Worm (Caenorhabditis elegans) whole organism, midembryonic: ENCODE measurements around the gene C17H11.6.

Experiments used
- T22C8.4 ChIP-seq: fragments of 200-800 bp; sonication (Bioruptor generic); IDR thresholded peaks from 2 replicates; pipeline ENCODE4 v1.3.6; 2022; ENCODE audit warnings: missing genetic modification characterization, missing compliant biosample characterization
- cog-1 ChIP-seq: sonication (generic microtip); optimal IDR thresholded peaks from 2 replicates; lab custom pipeline; 2016; ENCODE audit warnings: missing genetic modification characterization, missing compliant biosample characterization
- flt-1 ChIP-seq: fragments of 200-800 bp; sonication (Bioruptor generic); IDR thresholded peaks from 2 replicates; pipeline ENCODE4 v1.3.6; 2022; ENCODE audit warnings: missing genetic modification characterization, missing compliant biosample characterization
- klf-2 ChIP-seq: fragments of 200-800 bp; sonication (Bioruptor generic); conservative IDR thresholded peaks from 2 replicates; pipeline ENCODE4 v1.3.6; 2022; ENCODE audit warnings: missing genetic modification reagents, missing genetic modification characterization, missing compliant biosample characterization
- med-1 ChIP-seq: sonication (generic microtip); optimal IDR thresholded peaks from 2 replicates; lab custom pipeline; 2017; ENCODE audit warnings: missing genetic modification characterization, mild to moderate bottlenecking, missing compliant biosample characterization, antibody characterized with exemption, missing genetic modification reagents; ENCODE audit not compliant: insufficient read depth
- ref-1 ChIP-seq: fragments of 200-800 bp; sonication (Bioruptor generic); conservative IDR thresholded peaks from 2 replicates; pipeline ENCODE4 v1.3.6; 2022; ENCODE audit warnings: missing genetic modification reagents, missing genetic modification characterization, missing compliant biosample characterization
- tab-1 ChIP-seq: fragments of 200-800 bp; sonication (Bioruptor generic); IDR thresholded peaks from 2 replicates; pipeline ENCODE4 v1.3.6; 2022; ENCODE audit warnings: missing genetic modification characterization, missing compliant biosample characterization
- ztf-23 ChIP-seq: fragments of 200-800 bp; sonication (Bioruptor generic); IDR thresholded peaks from 2 replicates; pipeline ENCODE4 v1.3.6; 2022; ENCODE audit warnings: missing genetic modification reagents, missing genetic modification characterization, missing compliant biosample characterization
- ztf-29 ChIP-seq: fragments of 200-800 bp; sonication (Bioruptor generic); IDR thresholded peaks from 2 replicates; pipeline ENCODE4 v1.3.6; 2022; ENCODE audit warnings: missing genetic modification reagents, missing genetic modification characterization, missing compliant biosample characterization

The C17H11.6 gene

DNA sequence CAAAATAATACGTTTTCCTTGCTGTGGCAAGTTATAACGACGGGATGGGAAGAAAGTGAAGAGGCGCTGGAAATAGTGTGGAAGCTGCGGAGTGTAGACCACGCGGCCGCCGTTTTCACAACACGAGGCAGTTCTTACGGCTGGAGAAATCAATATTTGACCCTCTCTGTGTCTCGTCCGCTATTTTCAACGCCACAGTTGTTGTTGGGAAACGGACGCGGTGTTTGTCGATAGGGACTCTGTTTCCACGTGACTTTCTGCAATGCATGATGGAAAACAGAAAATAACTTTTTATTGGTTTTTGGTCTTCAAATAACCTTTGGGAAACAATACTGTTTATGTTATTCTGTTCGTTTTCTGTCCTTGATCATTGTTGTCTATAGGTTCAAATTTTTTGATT, 28.3 kb upstream of the C17H11.6 start, which contains the start of gene K02A6.3:
K02A6.3 (minus strand) TSS at position 74 of the 400 bp plus-strand sequence.
- TF ChIP-seq T22C8.4 (GFP tag; lab: Robert Waterston, UW) (peak; percentile 83), klf-2 (no peak), tab-1 (GFP tag; lab: Robert Waterston, UW) (no peak), ztf-23 (GFP tag; lab: Robert Waterston, UW) (no peak), cog-1 (tag; lab: Kevin White, UChicago) (peak; percentile 50), flt-1 (0 out of 2 replicates have a peak, but pooled peaks have one; percentile 36)

DNA sequence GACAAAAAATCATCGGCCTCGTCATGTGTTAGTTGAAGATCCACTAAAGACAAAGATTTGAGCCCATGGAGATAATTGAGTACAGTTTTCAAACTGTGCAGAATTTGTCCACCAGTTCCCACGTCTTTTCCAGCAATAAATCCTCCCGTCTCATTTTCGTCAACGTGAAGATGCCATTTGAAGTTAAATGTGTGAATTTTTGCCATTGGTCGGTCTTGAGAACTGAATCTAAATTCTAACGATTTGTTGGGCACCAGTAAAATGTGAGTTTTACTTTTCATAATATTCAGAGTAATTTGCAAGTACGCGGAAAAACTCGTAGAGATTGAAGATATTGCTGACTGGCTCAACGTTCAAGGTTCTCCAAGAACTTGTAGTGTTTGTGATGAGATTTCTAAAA, 27.0 kb upstream of the C17H11.6 start:
- TF ChIP-seq ref-1 (GFP tag; lab: Robert Waterston, UW) (no peak), cog-1 (tag; lab: Kevin White, UChicago) (no peak), klf-2 (no peak), med-1 (no peak), ztf-23 (GFP tag; lab: Robert Waterston, UW) (no peak), tab-1 (GFP tag; lab: Robert Waterston, UW) (no peak), flt-1 (no peak), ztf-29 (GFP tag; lab: Robert Waterston, UW) (no peak), T22C8.4 (GFP tag; lab: Robert Waterston, UW) (no peak)

- TF ChIP-seq klf-2 (no peak), flt-1 (no peak), T22C8.4 (GFP tag; lab: Robert Waterston, UW) (no peak), ztf-23 (GFP tag; lab: Robert Waterston, UW) (no peak), med-1 (no peak)
These were observed 25.6 kb upstream of the C17H11.6 start for ce11 chrX:8229221-8229620.

DNA sequence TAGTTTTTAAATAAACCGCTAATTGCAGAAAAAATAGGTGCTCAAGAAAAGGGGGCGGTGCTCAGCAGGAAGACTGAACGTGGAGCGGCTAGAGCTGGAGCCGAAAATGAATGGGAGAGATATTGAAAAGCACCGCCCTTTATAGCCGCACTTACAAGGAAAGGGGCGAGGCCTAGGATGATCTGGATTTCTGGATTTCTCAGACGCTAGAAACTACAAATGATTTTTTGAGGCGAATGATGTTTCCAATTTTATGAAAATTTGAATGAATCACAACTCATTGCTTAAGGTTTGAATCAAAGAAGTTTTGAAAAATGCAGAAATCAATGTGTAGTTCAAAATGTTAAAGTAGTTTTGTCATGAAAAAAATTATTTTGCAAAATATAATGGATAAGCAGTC, 21.3 kb upstream of the C17H11.6 start, which contains the start of gene K02A6.2:
K02A6.2 (minus strand) TSS at position 101 of the 400 bp plus-strand sequence.
- TF ChIP-seq ref-1 (GFP tag; lab: Robert Waterston, UW) (no peak), tab-1 (GFP tag; lab: Robert Waterston, UW) (no peak), cog-1 (tag; lab: Kevin White, UChicago) (no peak), ztf-23 (GFP tag; lab: Robert Waterston, UW) (no peak)

DNA sequence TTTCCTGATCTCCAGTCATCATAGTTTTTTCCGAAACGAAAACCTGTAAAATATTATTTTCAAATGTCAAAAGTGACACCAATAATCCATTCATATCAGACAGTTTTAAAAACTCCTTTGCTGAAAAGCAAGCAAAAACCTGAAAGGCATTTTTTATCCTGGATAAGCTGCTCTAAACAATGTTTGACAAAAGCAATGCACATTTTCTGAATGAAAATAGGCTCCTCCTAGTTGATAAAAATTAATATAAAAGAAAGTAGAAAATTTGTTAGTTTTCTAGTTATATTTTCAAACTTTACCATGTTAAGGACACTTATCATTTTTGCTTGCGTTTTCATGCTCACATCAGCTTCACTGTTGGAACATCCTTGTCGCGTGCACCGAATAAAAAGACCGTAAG, 15.8 kb upstream of the C17H11.6 start, which contains the start of gene K02A6.1:
K02A6.1 (plus strand) TSS at position 301 of the 400 bp plus-strand sequence.
- TF ChIP-seq klf-2, result no peak
- no peak for TF ChIP-seq ref-1 (GFP tag; lab: Robert Waterston, UW)
- no peak for TF ChIP-seq ztf-23 (GFP tag; lab: Robert Waterston, UW)
- no peak for TF ChIP-seq tab-1 (GFP tag; lab: Robert Waterston, UW)
- no peak for TF ChIP-seq ztf-29 (GFP tag; lab: Robert Waterston, UW)
- no peak for TF ChIP-seq T22C8.4 (GFP tag; lab: Robert Waterston, UW)
- TF ChIP-seq cog-1 (tag; lab: Kevin White, UChicago), result no peak
- TF ChIP-seq flt-1, result no peak
- no peak for TF ChIP-seq med-1

ce11 chrX:8218653-8219052, 15.1 kb upstream of the C17H11.6 start, which contains the start of gene K02A6.4:
K02A6.4 (minus strand) TSS chrX:8218753.
- no peak for TF ChIP-seq tab-1 (GFP tag; lab: Robert Waterston, UW)
- TF ChIP-seq T22C8.4 (GFP tag; lab: Robert Waterston, UW), result no peak
- TF ChIP-seq flt-1, result no peak
- TF ChIP-seq klf-2, result no peak
- no peak for TF ChIP-seq ref-1 (GFP tag; lab: Robert Waterston, UW)
- no peak for TF ChIP-seq cog-1 (tag; lab: Kevin White, UChicago)
- TF ChIP-seq ztf-29 (GFP tag; lab: Robert Waterston, UW), result no peak

DNA sequence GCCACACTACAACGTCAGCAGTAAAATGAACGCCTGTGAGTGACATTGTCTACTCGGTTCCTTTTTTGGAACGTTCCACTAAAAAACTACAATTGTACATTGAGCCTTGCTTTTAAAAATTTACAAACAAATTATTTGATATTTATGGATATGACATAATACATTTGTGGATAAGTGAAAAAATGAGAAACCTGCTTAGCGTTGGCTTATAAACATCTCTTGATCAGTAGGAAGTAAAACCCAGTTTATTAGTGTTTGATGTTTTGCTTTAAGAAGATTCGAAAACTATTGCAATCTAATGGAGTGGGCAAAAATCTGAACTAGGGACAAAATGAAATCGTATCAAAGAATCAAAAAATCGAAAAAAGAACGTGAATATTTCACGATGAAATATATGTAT, 13.4 kb upstream of the C17H11.6 start:
- TF ChIP-seq ref-1 (GFP tag; lab: Robert Waterston, UW) (no peak), med-1 (no peak), cog-1 (tag; lab: Kevin White, UChicago) (no peak), flt-1 (no peak), ztf-29 (GFP tag; lab: Robert Waterston, UW) (no peak), ztf-23 (GFP tag; lab: Robert Waterston, UW) (no peak), T22C8.4 (GFP tag; lab: Robert Waterston, UW) (no peak), tab-1 (GFP tag; lab: Robert Waterston, UW) (no peak)

DNA sequence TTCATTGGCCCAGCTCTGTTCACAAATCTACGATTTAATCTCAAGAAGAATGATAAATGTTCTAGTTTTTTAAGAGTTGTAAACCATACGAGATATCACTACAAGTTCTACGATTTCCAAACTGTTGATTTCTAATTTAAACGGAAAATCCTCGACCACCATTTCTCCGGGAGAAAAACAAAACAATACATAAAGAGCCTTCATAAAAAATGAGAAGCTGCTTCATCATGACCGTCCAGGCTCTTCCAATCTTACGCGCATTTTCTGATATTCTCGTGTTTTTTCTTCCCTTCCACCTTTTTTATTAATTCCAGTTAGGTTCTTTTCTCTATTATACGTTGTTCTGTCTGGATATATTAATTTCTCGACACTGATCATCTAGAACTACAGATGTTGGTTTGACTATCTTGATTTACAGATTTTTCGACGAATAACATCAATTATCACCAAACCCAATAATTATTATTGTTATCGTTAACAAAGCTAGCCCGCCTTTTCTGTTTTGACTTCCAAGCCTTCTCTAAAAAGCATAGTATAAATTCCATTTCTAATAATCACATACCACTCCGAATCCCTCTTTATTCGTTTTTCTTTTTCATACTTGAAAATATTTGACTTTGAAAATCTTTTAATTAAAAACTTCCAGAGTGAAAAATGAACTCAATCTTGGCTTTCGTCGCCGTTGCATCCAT, 11.0 kb upstream of the C17H11.6 start, which contains the start of gene C47D2.1:
C47D2.1 (plus strand) TSS at position 642 of the 692 bp plus-strand sequence.
- no peak for TF ChIP-seq ztf-23 (GFP tag; lab: Robert Waterston, UW)
- no peak for TF ChIP-seq cog-1 (tag; lab: Kevin White, UChicago)
- no peak for TF ChIP-seq klf-2
- no peak for TF ChIP-seq ztf-29 (GFP tag; lab: Robert Waterston, UW)
- no peak for TF ChIP-seq ref-1 (GFP tag; lab: Robert Waterston, UW)
- no peak for TF ChIP-seq T22C8.4 (GFP tag; lab: Robert Waterston, UW)
- no peak for TF ChIP-seq tab-1 (GFP tag; lab: Robert Waterston, UW)
- TF ChIP-seq med-1, result no peak
- TF ChIP-seq flt-1, result no peak

ce11 chrX:8210999-8211398, 7.4 kb upstream of the C17H11.6 start, which contains the start of gene cdd-1:
cdd-1 (minus strand) TSS chrX:8211149.
- TF ChIP-seq flt-1 (no peak), med-1 (no peak), ztf-23 (GFP tag; lab: Robert Waterston, UW) (no peak), tab-1 (GFP tag; lab: Robert Waterston, UW) (no peak), ref-1 (GFP tag; lab: Robert Waterston, UW) (no peak), ztf-29 (GFP tag; lab: Robert Waterston, UW) (no peak), cog-1 (tag; lab: Kevin White, UChicago) (no peak), T22C8.4 (GFP tag; lab: Robert Waterston, UW) (no peak), klf-2 (no peak)

- TF ChIP-seq med-1 (no peak), flt-1 (no peak), T22C8.4 (GFP tag; lab: Robert Waterston, UW) (no peak), ztf-23 (GFP tag; lab: Robert Waterston, UW) (no peak), ref-1 (GFP tag; lab: Robert Waterston, UW) (no peak), klf-2 (no peak), ztf-29 (GFP tag; lab: Robert Waterston, UW) (no peak), tab-1 (GFP tag; lab: Robert Waterston, UW) (no peak)
These were observed 2.3 kb upstream of the C17H11.6 start for ce11 chrX:8205919-8206318.
